Worm (Caenorhabditis elegans): ENCODE results near the gene clec-36.

The clec-36 gene

ce11 chrV:16852002-16852401 lies 3.6 kb upstream of the clec-36 start, which contains the start of gene clec-37:
Gene clec-37 (minus strand): TSS chrV:16852102.
- TF ChIP-seq snu-23 (GFP tag; optimal IDR thresholded peaks at IDR 0.05): no peak
- TF ChIP-seq lir-3 (tag; optimal IDR thresholded peaks at IDR 0.05; ENCODE audit: poor library complexity): no peak
- TF ChIP-seq unc-62 (GFP tag; optimal IDR thresholded peaks at IDR 0.05): no peak
- TF ChIP-seq lin-14 (GFP tag; optimal IDR thresholded peaks at IDR 0.05): no peak
- no peak for TF ChIP-seq hlh-4 (tag; optimal IDR thresholded peaks at IDR 0.05)
- TF ChIP-seq ets-5 (GFP tag; IDR thresholded peaks at IDR 0.05): no peak
- TF ChIP-seq ceh-90 (tag; optimal IDR thresholded peaks at IDR 0.05): no peak
- no peak for TF ChIP-seq unc-30 (tag; optimal IDR thresholded peaks at IDR 0.05)
- no peak for TF ChIP-seq Y116A8C.19 (tag; optimal IDR thresholded peaks at IDR 0.05; ENCODE audit: borderline replicate concordance)
- TF ChIP-seq hlh-17 (GFP tag; optimal IDR thresholded peaks at IDR 0.05; ENCODE audit: borderline replicate concordance): no peak
- TF ChIP-seq snpc-4 (tag; optimal IDR thresholded peaks at IDR 0.05): no peak
- no peak for TF ChIP-seq efl-3 (GFP tag; optimal IDR thresholded peaks at IDR 0.05)
- no peak for TF ChIP-seq lin-13 (GFP tag; optimal IDR thresholded peaks at IDR 0.05)
- no peak for TF ChIP-seq nhr-47 (tag; optimal IDR thresholded peaks at IDR 0.05)
- no peak for TF ChIP-seq dpl-1 (GFP tag; optimal IDR thresholded peaks at IDR 0.05)
- no peak for TF ChIP-seq elt-2 (tag; optimal IDR thresholded peaks at IDR 0.05)
- no peak for TF ChIP-seq nhr-20 (tag; optimal IDR thresholded peaks at IDR 0.05)

ce11 chrV:16842941-16843340 lies 5.5 kb downstream of the clec-36 start, which contains the start of gene clec-25:
Gene clec-25 (plus strand): TSS chrV:16843241.
- TF ChIP-seq lsy-2 (tag; optimal IDR thresholded peaks at IDR 0.05) (no peak), tbx-2 (tag; optimal IDR thresholded peaks at IDR 0.05) (no peak), mep-1 (tag; optimal IDR thresholded peaks at IDR 0.05) (no peak), aha-1 (tag; optimal IDR thresholded peaks at IDR 0.05) (no peak), rnt-1 (tag; optimal IDR thresholded peaks at IDR 0.05) (no peak), sup-37 (GFP tag; optimal IDR thresholded peaks at IDR 0.05) (no peak), lin-39 (tag; optimal IDR thresholded peaks at IDR 0.05) (no peak), nhr-19 (GFP tag; conservative IDR thresholded peaks at IDR 0.05) (no peak), snpc-4 (tag; optimal IDR thresholded peaks at IDR 0.05) (no peak), F16B12.6 (tag; optimal IDR thresholded peaks at IDR 0.05) (no peak), ztf-11 (tag; optimal IDR thresholded peaks at IDR 0.05) (no peak), elt-3 (tag; optimal IDR thresholded peaks at IDR 0.05) (no peak), swsn-7 (tag; optimal IDR thresholded peaks at IDR 0.05) (no peak), ceh-82 (tag; optimal IDR thresholded peaks at IDR 0.05) (no peak), ceh-8 (GFP tag; optimal IDR thresholded peaks at IDR 0.05) (no peak), dsc-1 (tag; optimal IDR thresholded peaks at IDR 0.05) (no peak), pag-3 (tag; optimal IDR thresholded peaks at IDR 0.05; ENCODE audit: borderline replicate concordance, insufficient read depth) (no peak), nhr-237 (tag; optimal IDR thresholded peaks at IDR 0.05) (no peak)

ce11 chrV:16840961-16841360 lies 7.4 kb downstream of the clec-36 start, which contains the start of gene clec-40:
Gene clec-40 (minus strand): TSS chrV:16841061.
- no peak for TF ChIP-seq irx-1 (tag; optimal IDR thresholded peaks at IDR 0.05)
- no peak for TF ChIP-seq fkh-8 (tag; optimal IDR thresholded peaks at IDR 0.05)

ce11 chrV:16840283-16840682 lies 8.1 kb downstream of the clec-36 start:
- TF ChIP-seq ceh-90 (tag; optimal IDR thresholded peaks at IDR 0.05): no peak
- TF ChIP-seq nhr-237 (tag; optimal IDR thresholded peaks at IDR 0.05): no peak
- TF ChIP-seq efl-1 (optimal IDR thresholded peaks at IDR 0.05): no peak
- no peak for TF ChIP-seq efl-1 (GFP tag; optimal IDR thresholded peaks at IDR 0.05 in 1 of 2)
- TF ChIP-seq elt-2 (tag; optimal IDR thresholded peaks at IDR 0.05): peak; percentile 91
- no peak for TF ChIP-seq elt-3 (tag; optimal IDR thresholded peaks at IDR 0.05)
- TF ChIP-seq lin-15B (tag; optimal IDR thresholded peaks at IDR 0.05): no peak
- peak in 1 of 2 experiments; percentile 14 for TF ChIP-seq lin-35 (GFP tag; optimal IDR thresholded peaks at IDR 0.05)
- TF ChIP-seq mab-9 (GFP tag; IDR thresholded peaks at IDR 0.05): no peak
- no peak for TF ChIP-seq mdl-1 (tag; optimal IDR thresholded peaks at IDR 0.05)
- TF ChIP-seq jun-1 (tag; optimal IDR thresholded peaks at IDR 0.05): peak; percentile 8
